Worm (Caenorhabditis elegans) whole organism, young adult: ENCODE data around the gene ZC239.4.

Experiments used
- B0261.1 ChIP-seq: sonication (generic microtip); optimal IDR thresholded peaks from 2 replicates; lab custom pipeline; 2016; ENCODE audit warnings: mild to moderate bottlenecking, missing genetic modification characterization, moderate library complexity, missing compliant biosample characterization
- B0336.3 ChIP-seq: fragments of 200-800 bp; sonication (Bioruptor generic); IDR thresholded peaks from 2 replicates; pipeline ENCODE4 v1.3.6; 2022; ENCODE audit warnings: missing genetic modification characterization, missing compliant biosample characterization
- C06A6.2 ChIP-seq: fragments of 200-800 bp; sonication (Bioruptor generic); conservative IDR thresholded peaks from 2 replicates; pipeline ENCODE4 v1.3.6; 2022; ENCODE audit warnings: missing genetic modification characterization, missing compliant biosample characterization
- F22D6.2 ChIP-seq: sonication (generic microtip); optimal IDR thresholded peaks from 2 replicates; lab custom pipeline; 2016; ENCODE audit warnings: mild to moderate bottlenecking, missing genetic modification characterization, missing compliant biosample characterization
- F33H1.4 ChIP-seq: fragments of 200-800 bp; sonication (Bioruptor generic); IDR thresholded peaks from 2 replicates; pipeline ENCODE4 v1.3.6; 2022; ENCODE audit warnings: missing genetic modification reagents, missing genetic modification characterization, missing compliant biosample characterization
- F37B4.10 ChIP-seq: fragments of 200-800 bp; sonication (Bioruptor generic); IDR thresholded peaks from 2 replicates; pipeline ENCODE4 v1.3.6; 2022; ENCODE audit warnings: missing genetic modification characterization, missing compliant biosample characterization
- F49E8.2 ChIP-seq: sonication (generic microtip); optimal IDR thresholded peaks from 3 replicates; lab custom pipeline; 2017; ENCODE audit warnings: missing genetic modification characterization, mild to moderate bottlenecking, missing compliant biosample characterization, antibody characterized with exemption, moderate library complexity; ENCODE audit not compliant: insufficient read depth
- F52B5.7 ChIP-seq: sonication (generic microtip); optimal IDR thresholded peaks from 2 replicates; lab custom pipeline; 2016; ENCODE audit warnings: mild to moderate bottlenecking, missing genetic modification characterization, missing compliant biosample characterization
- K12H6.12 ChIP-seq: fragments of 200-800 bp; sonication (Bioruptor generic); optimal IDR thresholded peaks from 2 replicates; lab custom pipeline; 2018; ENCODE audit warnings: mild to moderate bottlenecking, missing genetic modification characterization, missing compliant biosample characterization
- T26A5.8 ChIP-seq: sonication (generic microtip); optimal IDR thresholded peaks from 2 replicates; lab custom pipeline; 2016; ENCODE audit warnings: missing genetic modification characterization, missing compliant biosample characterization
- Y53G8AR.9 ChIP-seq: fragments of 200-800 bp; sonication (Bioruptor generic); conservative IDR thresholded peaks from 2 replicates; pipeline ENCODE4 v1.3.6; 2022; ENCODE audit warnings: missing genetic modification reagents, missing genetic modification characterization, missing compliant biosample characterization
- Y79H2A.3 ChIP-seq: fragments of 200-800 bp; sonication (Bioruptor generic); conservative IDR thresholded peaks from 2 replicates; pipeline ENCODE4 v1.3.6; 2022; ENCODE audit warnings: missing genetic modification reagents, missing genetic modification characterization, missing compliant biosample characterization
- aptf-2 ChIP-seq: fragments of 200-800 bp; sonication (Bioruptor generic); conservative IDR thresholded peaks from 2 replicates; pipeline ENCODE4 v1.3.6; 2022; ENCODE audit warnings: missing genetic modification reagents, missing genetic modification characterization, missing compliant biosample characterization
- aptf-3 ChIP-seq: fragments of 200-800 bp; sonication (Bioruptor generic); IDR thresholded peaks from 2 replicates; pipeline ENCODE4 v1.3.6; 2022; ENCODE audit warnings: missing genetic modification characterization, missing compliant biosample characterization
- athp-1 ChIP-seq: sonication (generic microtip); optimal IDR thresholded peaks from 2 replicates; lab custom pipeline; 2017; ENCODE audit warnings: mild to moderate bottlenecking, missing genetic modification characterization, missing compliant biosample characterization
- attf-3 ChIP-seq: fragments of 200-800 bp; sonication (Bioruptor generic); conservative IDR thresholded peaks from 2 replicates; pipeline ENCODE4 v1.3.6; 2022; ENCODE audit warnings: missing genetic modification reagents, missing genetic modification characterization, missing compliant biosample characterization
- bed-1 ChIP-seq: fragments of 200-800 bp; sonication (Bioruptor generic); IDR thresholded peaks from 2 replicates; pipeline ENCODE4 v1.3.6; 2022; ENCODE audit warnings: missing genetic modification reagents, missing genetic modification characterization, missing compliant biosample characterization
- ccch-3 ChIP-seq: fragments of 200-800 bp; sonication (Bioruptor generic); optimal IDR thresholded peaks from 2 replicates; lab custom pipeline; 2018; ENCODE audit warnings: mild to moderate bottlenecking, missing genetic modification characterization, missing compliant biosample characterization
- cebp-2 ChIP-seq: fragments of 200-800 bp; sonication (Bioruptor generic); IDR thresholded peaks from 2 replicates; pipeline ENCODE4 v1.3.6; 2022; ENCODE audit warnings: missing genetic modification characterization, missing compliant biosample characterization
- ceh-27 ChIP-seq: fragments of 200-800 bp; sonication (Bioruptor generic); optimal IDR thresholded peaks from 2 replicates; lab custom pipeline; 2018; ENCODE audit warnings: mild to moderate bottlenecking, missing genetic modification characterization, moderate library complexity, missing compliant biosample characterization
- ceh-40 ChIP-seq: fragments of 200-800 bp; sonication (Bioruptor generic); IDR thresholded peaks from 2 replicates; pipeline ENCODE4 v1.3.6; 2022; ENCODE audit warnings: missing genetic modification characterization, missing compliant biosample characterization
- egl-44 ChIP-seq: fragments of 200-800 bp; sonication (Bioruptor generic); IDR thresholded peaks from 2 replicates; pipeline ENCODE4 v1.3.6; 2022; ENCODE audit warnings: missing genetic modification reagents, missing genetic modification characterization, missing compliant biosample characterization
- hmg-1.2 ChIP-seq: fragments of 200-800 bp; sonication (Bioruptor generic); IDR thresholded peaks from 2 replicates; pipeline ENCODE4 v1.3.6; 2022; ENCODE audit warnings: missing genetic modification reagents, missing genetic modification characterization, missing compliant biosample characterization
- hmg-20 ChIP-seq: fragments of 200-800 bp; sonication (Bioruptor generic); IDR thresholded peaks from 2 replicates; pipeline ENCODE4 v1.3.6; 2022; ENCODE audit warnings: missing genetic modification reagents, missing genetic modification characterization, missing compliant biosample characterization
- lin-35 ChIP-seq, 3 experiments: fragments of 150-350 bp in 2 of 3; sonication (generic microtip) in 1 of 3; optimal IDR thresholded peaks; 2 replicates each; lab custom pipeline; 2014 to 2018; ENCODE audit warnings: missing biosample characterization in 3 of 3, missing genetic modification characterization in 3 of 3, missing genetic modification reagents in 3 of 3
- lsl-1 ChIP-seq: fragments of 200-800 bp; sonication (Bioruptor generic); optimal IDR thresholded peaks from 2 replicates; lab custom pipeline; 2018; ENCODE audit warnings: mild to moderate bottlenecking, missing genetic modification characterization, moderate library complexity, missing compliant biosample characterization
- madf-3 ChIP-seq: fragments of 200-800 bp; sonication (Bioruptor generic); IDR thresholded peaks from 2 replicates; pipeline ENCODE4 v1.3.6; 2022; ENCODE audit warnings: missing genetic modification reagents, missing genetic modification characterization, missing compliant biosample characterization
- madf-6 ChIP-seq: fragments of 200-800 bp; sonication (Bioruptor generic); IDR thresholded peaks from 2 replicates; pipeline ENCODE4 v1.3.6; 2022; ENCODE audit warnings: missing genetic modification reagents, missing genetic modification characterization, missing compliant biosample characterization
- madf-8 ChIP-seq: fragments of 200-800 bp; sonication (Bioruptor generic); conservative IDR thresholded peaks from 2 replicates; pipeline ENCODE4 v1.3.6; 2022; ENCODE audit warnings: missing genetic modification reagents, missing genetic modification characterization, missing compliant biosample characterization
- mel-28 ChIP-seq: sonication (generic microtip); optimal IDR thresholded peaks from 2 replicates; lab custom pipeline; 2016; ENCODE audit warnings: borderline replicate concordance, mild to moderate bottlenecking, missing genetic modification characterization, missing compliant biosample characterization
- nhr-80 ChIP-seq: sonication (generic microtip); optimal IDR thresholded peaks from 2 replicates; lab custom pipeline; 2016; ENCODE audit warnings: missing genetic modification characterization, missing compliant biosample characterization
- nhr-90 ChIP-seq: sonication (generic microtip); optimal IDR thresholded peaks from 2 replicates; lab custom pipeline; 2016; ENCODE audit warnings: missing genotype, mild to moderate bottlenecking, missing genetic modification characterization, missing compliant biosample characterization
- pbrm-1 ChIP-seq: fragments of 200-800 bp; sonication (Bioruptor generic); IDR thresholded peaks from 2 replicates; pipeline ENCODE4 v1.3.6; 2022; ENCODE audit warnings: missing genetic modification reagents, missing genetic modification characterization, missing compliant biosample characterization
- pha-4 ChIP-seq: fragments of 150-350 bp; sonication (generic microtip); optimal IDR thresholded peaks from 2 replicates; lab custom pipeline; 2014; ENCODE audit warnings: missing biosample characterization, missing genetic modification reagents, missing genetic modification characterization
- snpc-4 ChIP-seq, 5 experiments: fragments of 150-350 bp in 1 of 5; sonication (generic microtip) in 4 of 5; optimal IDR thresholded peaks; 2 replicates each; lab custom pipeline; 2014 to 2018; ENCODE audit warnings: missing genetic modification characterization in 5 of 5, missing biosample characterization in 3 of 5, antibody characterized with exemption in 2 of 5, mild to moderate bottlenecking in 2 of 5, missing compliant biosample characterization in 2 of 5, missing genotype in 2 of 5, moderate library complexity in 2 of 5, missing genetic modification reagents in 1 of 5
- tbp1 ChIP-seq: fragments of 200-800 bp; sonication (Bioruptor generic); optimal IDR thresholded peaks from 2 replicates; lab custom pipeline; 2018; ENCODE audit warnings: mild to moderate bottlenecking, missing genetic modification characterization, missing compliant biosample characterization
- unc-130 ChIP-seq: sonication (generic microtip); optimal IDR thresholded peaks from 2 replicates; lab custom pipeline; 2016; ENCODE audit warnings: missing genetic modification reagents, missing genetic modification characterization, missing compliant biosample characterization
- unc-62 ChIP-seq: fragments of 150-350 bp; optimal IDR thresholded peaks from 2 replicates; lab custom pipeline; 2014; ENCODE audit warnings: missing biosample characterization, missing genetic modification reagents, missing genetic modification characterization

ZC239.4 gene

DNA sequence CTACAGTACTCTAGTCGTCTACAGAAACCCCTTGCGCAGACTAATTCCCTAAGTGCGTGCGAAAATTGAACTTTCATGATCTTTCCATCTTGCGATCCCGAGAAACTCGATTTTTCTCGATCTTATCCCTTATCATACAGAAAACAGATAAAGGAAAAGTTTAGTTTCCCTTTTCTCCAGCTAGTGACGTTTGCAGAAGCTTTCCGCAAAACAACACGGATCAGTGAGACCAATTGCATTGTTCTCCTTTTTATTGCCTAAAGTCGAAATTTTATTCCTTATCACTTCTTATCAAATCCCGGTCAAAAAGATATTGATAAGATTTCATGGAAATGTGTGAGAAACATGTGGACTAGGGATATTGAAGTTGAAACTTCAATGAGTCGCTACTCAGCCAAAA is 27.8 kb downstream of the ZC239.4 start:
- TF ChIP-seq Y79H2A.3 (GFP tag; lab: Robert Waterston, UW) (no peak), pbrm-1 (no peak), lin-35 (GFP tag; optimal IDR thresholded peaks at IDR 0.05; lab: Kevin White, UChicago) (no peak), ceh-27 (GFP tag; lab: Kevin White, UChicago) (no peak), F49E8.2 (no peak), nhr-80 (tag; lab: Kevin White, UChicago) (no peak), F33H1.4 (no peak), K12H6.12 (no peak), snpc-4 (GFP tag; optimal IDR thresholded peaks at IDR 0.05; lab: Kevin White, UChicago) (no peak), snpc-4 (tag; optimal IDR thresholded peaks at IDR 0.05; lab: Kevin White, UChicago) (no peak), madf-6 (GFP tag; lab: Robert Waterston, UW) (no peak), C06A6.2 (no peak), F22D6.2 (tag; lab: Kevin White, UChicago) (no peak), lsl-1 (GFP tag; lab: Kevin White, UChicago) (no peak), Y53G8AR.9 (GFP tag; lab: Robert Waterston, UW) (no peak), madf-3 (GFP tag; lab: Robert Waterston, UW) (no peak), madf-8 (GFP tag; lab: Robert Waterston, UW) (no peak)

DNA sequence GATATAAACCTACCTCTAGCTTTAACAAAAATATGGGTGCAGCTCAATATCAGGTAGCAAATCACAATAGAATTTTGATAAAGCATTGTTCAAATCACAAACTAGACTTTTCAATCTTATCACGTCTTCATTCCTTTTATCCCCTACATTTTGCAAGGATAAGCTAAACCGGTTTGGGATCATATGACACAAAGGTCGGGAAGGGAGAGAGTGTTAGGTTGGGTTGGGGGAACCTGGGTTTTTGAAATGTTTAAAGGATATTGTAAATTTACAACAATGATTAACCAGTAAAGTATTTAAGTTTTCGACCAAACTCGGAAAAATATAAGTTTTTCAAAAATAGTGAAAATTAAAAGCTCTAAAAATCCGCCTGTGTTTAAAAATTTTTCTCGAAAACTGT is 30.1 kb downstream of the ZC239.4 start, which contains the start of gene C17F4.12:
Gene C17F4.12 (minus strand): TSS at position 101 of the 400 bp plus-strand sequence.
- TF ChIP-seq unc-130 (no peak), athp-1 (tag; lab: Kevin White, UChicago) (no peak), pha-4 (no peak), egl-44 (GFP tag; lab: Robert Waterston, UW) (no peak)

ce11 chrII:3244758-3245157 is 30.8 kb downstream of the ZC239.4 start:
- TF ChIP-seq B0336.3 (GFP tag; lab: Robert Waterston, UW) = no peak
- no peak for TF ChIP-seq cebp-2 (GFP tag; lab: Robert Waterston, UW)
- TF ChIP-seq F37B4.10 (GFP tag; lab: Robert Waterston, UW) = no peak
- TF ChIP-seq unc-130 = no peak
- TF ChIP-seq T26A5.8 (tag; lab: Kevin White, UChicago) = no peak
- no peak for TF ChIP-seq unc-62
- no peak for TF ChIP-seq ceh-40 (GFP tag; lab: Robert Waterston, UW)
- no peak for TF ChIP-seq hmg-20 (GFP tag; lab: Robert Waterston, UW)
- TF ChIP-seq mel-28 (tag; lab: Kevin White, UChicago) = no peak
- TF ChIP-seq nhr-80 (tag; lab: Kevin White, UChicago) = peak; percentile 74
- TF ChIP-seq F52B5.7 (tag; lab: Kevin White, UChicago) = no peak
- no peak for TF ChIP-seq tbp1 (GFP tag; lab: Kevin White, UChicago)
- TF ChIP-seq Y53G8AR.9 (GFP tag; lab: Robert Waterston, UW) = peak; percentile 47; the same call in 1 of the 2 replicates
- TF ChIP-seq bed-1 (GFP tag; lab: Robert Waterston, UW) = no peak
- no peak for TF ChIP-seq attf-3 (GFP tag; lab: Robert Waterston, UW)
- peak; percentile 43 for TF ChIP-seq nhr-90
- no peak for TF ChIP-seq B0261.1 (tag; lab: Kevin White, UChicago)
- no peak for TF ChIP-seq ccch-3 (GFP tag; lab: Kevin White, UChicago)
- no peak for TF ChIP-seq aptf-3 (GFP tag; lab: Robert Waterston, UW)
- TF ChIP-seq hmg-1.2 (GFP tag; lab: Robert Waterston, UW) = no peak
- no peak for TF ChIP-seq aptf-2 (GFP tag; lab: Robert Waterston, UW)
